Worm (Caenorhabditis elegans): Measurements from ENCODE around the gene W05H9.2.

- no peak for TF ChIP-seq F23B12.7 (tag; optimal IDR thresholded peaks at IDR 0.05; ENCODE audit: insufficient read depth)
- TF ChIP-seq snpc-4 (GFP tag; optimal IDR thresholded peaks at IDR 0.05): no peak
- TF ChIP-seq snpc-4 (tag; optimal IDR thresholded peaks at IDR 0.05): no peak
- no peak for TF ChIP-seq Y95B8A.8 (GFP tag; IDR thresholded peaks at IDR 0.05)
- TF ChIP-seq F49E8.2 (tag; optimal IDR thresholded peaks at IDR 0.05; ENCODE audit: insufficient read depth): no peak
- no peak for TF ChIP-seq bed-1 (GFP tag; IDR thresholded peaks at IDR 0.05)
- TF ChIP-seq Y56A3A.18 (GFP tag; IDR thresholded peaks at IDR 0.05): no peak
- no peak for TF ChIP-seq hmg-20 (GFP tag; IDR thresholded peaks at IDR 0.05)
- TF ChIP-seq ztf-3 (GFP tag; optimal IDR thresholded peaks at IDR 0.05): no peak
- TF ChIP-seq mel-28 (tag; optimal IDR thresholded peaks at IDR 0.05; ENCODE audit: borderline replicate concordance): no peak
- no peak for TF ChIP-seq nfya-1 (tag; optimal IDR thresholded peaks at IDR 0.05; ENCODE audit: borderline replicate concordance, insufficient read depth)
- peak; percentile 77 for TF ChIP-seq zfh-2 (GFP tag; conservative IDR thresholded peaks at IDR 0.05)
- TF ChIP-seq K11D2.4 (GFP tag; IDR thresholded peaks at IDR 0.05): no peak
- no peak for TF ChIP-seq pha-4 (tag; optimal IDR thresholded peaks at IDR 0.05)
Measured at ce11 chrX:6239927-6240639, 26.8 kb upstream of the W05H9.2 start.

Data from whole organism, young adult.